Fruit fly (Drosophila melanogaster): ENCODE measurements around the gene CG6766.
A peak's percentile ranks its signal among the peaks of the same experiment; 100 is the strongest.

CG6766 gene

dm6 chr2L:12024104-12024503 lies 16.4 kb downstream of the CG6766 start:
- TF ChIP-seq lz (GFP tag; optimal IDR thresholded peaks at IDR 0.05) = no peak
- TF ChIP-seq CG32006 (GFP tag; optimal IDR thresholded peaks at IDR 0.05) = no peak
- TF ChIP-seq Hr39 (GFP tag; optimal IDR thresholded peaks at IDR 0.05) = no peak
- TF ChIP-seq CG16779 (tag; optimal IDR thresholded peaks at IDR 0.05) = no peak
- TF ChIP-seq CG6808 (GFP tag; optimal IDR thresholded peaks at IDR 0.05) = no peak
- no peak for TF ChIP-seq Eip78C (GFP tag)

dm6 chr2L:12021193-12021592 lies 19.3 kb downstream of the CG6766 start:
- TF ChIP-seq Hr38 (GFP tag; optimal IDR thresholded peaks at IDR 0.05) (no peak), vri (GFP tag; optimal IDR thresholded peaks at IDR 0.05) (peak; percentile 38), Smox (GFP tag; optimal IDR thresholded peaks at IDR 0.05) (no peak), CG8119 (GFP tag; IDR thresholded peaks at IDR 0.05) (no peak), fkh (GFP tag; optimal IDR thresholded peaks at IDR 0.05) (peak; percentile 68), Eip78C (GFP tag) (peak; percentile 17), esn (GFP tag; optimal IDR thresholded peaks at IDR 0.05) (peak; percentile 5), CG6854 (GFP tag; optimal IDR thresholded peaks at IDR 0.05) (no peak)

dm6 chr2L:12020735-12021134 lies 19.8 kb downstream of the CG6766 start, which contains the start of gene Wdr81:
Gene Wdr81, minus strand, starts transcription at chr2L:12020960.
- TF ChIP-seq salr (GFP tag; optimal IDR thresholded peaks at IDR 0.05) = no peak
- TF ChIP-seq CG32006 (GFP tag; optimal IDR thresholded peaks at IDR 0.05) = no peak
- no peak for TF ChIP-seq CG6854 (GFP tag; optimal IDR thresholded peaks at IDR 0.05)
- no peak for TF ChIP-seq Blimp-1 (GFP tag; optimal IDR thresholded peaks at IDR 0.05)
- TF ChIP-seq CG11902 (GFP tag; optimal IDR thresholded peaks at IDR 0.05) = no peak
- TF ChIP-seq CG16779 (tag; optimal IDR thresholded peaks at IDR 0.05) = no peak
- TF ChIP-seq CG9139 (GFP tag; optimal IDR thresholded peaks at IDR 0.05) = no peak
- TF ChIP-seq CG8632 (GFP tag; optimal IDR thresholded peaks at IDR 0.05) = no peak

DNA sequence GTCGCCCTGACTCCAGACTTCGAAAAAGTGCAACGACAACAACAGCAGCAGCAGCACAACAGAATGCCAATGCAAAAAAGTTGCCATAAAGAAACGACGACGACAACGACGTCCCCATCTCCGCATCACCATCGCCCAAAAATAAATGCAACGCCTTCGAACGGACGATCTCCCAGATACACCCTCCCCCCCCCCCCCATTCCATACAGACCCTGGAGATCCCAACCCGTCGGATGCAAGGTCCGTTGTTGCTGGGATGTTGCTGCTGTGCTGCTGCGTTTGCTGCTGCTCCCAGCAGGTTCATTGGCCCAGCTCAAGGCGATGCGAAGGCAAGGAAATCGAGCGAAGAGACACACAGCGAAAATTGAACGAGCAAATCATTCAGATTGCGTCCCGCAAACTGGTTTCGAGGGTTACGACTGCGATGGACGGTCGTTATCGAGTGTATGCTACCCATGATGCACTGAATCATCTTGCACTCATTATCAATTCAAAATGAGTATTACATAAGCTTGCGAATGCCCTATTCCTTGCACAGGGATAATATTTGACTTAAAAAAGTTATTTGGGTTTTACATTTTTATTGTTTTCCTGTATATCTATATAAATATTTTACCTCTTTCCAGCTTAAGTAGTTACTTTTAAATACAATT lies 26.6 kb downstream of the CG6766 start:
- TF ChIP-seq CG1621 (tag; optimal IDR thresholded peaks at IDR 0.05) (peak; percentile 72), CG9139 (GFP tag; optimal IDR thresholded peaks at IDR 0.05) (peak; percentile 80), CG6276 (GFP tag; optimal IDR thresholded peaks at IDR 0.05) (peak; percentile 39), eg (GFP tag; IDR thresholded peaks at IDR 0.05) (0 out of 3 replicates have a peak, but pooled peaks have one; percentile 15), CG32006 (GFP tag; optimal IDR thresholded peaks at IDR 0.05) (no peak), CG8119 (GFP tag; IDR thresholded peaks at IDR 0.05) (peak; percentile 30; the same call in 1 of the 3 replicates), Eip78C (GFP tag) (peak; percentile 21), Blimp-1 (GFP tag; optimal IDR thresholded peaks at IDR 0.05) (peak; percentile 59), Eip75B (GFP tag; optimal IDR thresholded peaks at IDR 0.05) (peak; percentile 67), CG10669 (GFP tag; optimal IDR thresholded peaks at IDR 0.05) (peak; percentile 46), lz (GFP tag; optimal IDR thresholded peaks at IDR 0.05) (no peak), CG3032 (tag; optimal IDR thresholded peaks at IDR 0.05) (peak; percentile 18), fd59A (GFP tag; optimal IDR thresholded peaks at IDR 0.05) (no peak), CG15336 (GFP tag; IDR thresholded peaks at IDR 0.05) (no peak), CG6792 (GFP tag; optimal IDR thresholded peaks at IDR 0.05) (peak; percentile 25), topi (GFP tag; optimal IDR thresholded peaks at IDR 0.05) (no peak), ss (GFP tag; optimal IDR thresholded peaks at IDR 0.05) (peak; percentile 80 to 84), Met (GFP tag; optimal IDR thresholded peaks at IDR 0.05) (peak; percentile 69), acj6 (GFP tag; optimal IDR thresholded peaks at IDR 0.05) (no peak), CG6163 (GFP tag; IDR thresholded peaks at IDR 0.05) (peak; percentile 65; the same call in 2 of the 3 replicates), OdsH (GFP tag; optimal IDR thresholded peaks at IDR 0.05) (no peak), Eip93F (GFP tag; optimal IDR thresholded peaks at IDR 0.05) (no peak), CG11902 (GFP tag; optimal IDR thresholded peaks at IDR 0.05) (no peak), dsx (GFP tag; optimal IDR thresholded peaks at IDR 0.05; ENCODE audit: poor library complexity, severe bottlenecking) (peak; percentile 98), CG6854 (GFP tag; optimal IDR thresholded peaks at IDR 0.05) (peak; percentile 81), salr (GFP tag; optimal IDR thresholded peaks at IDR 0.05) (peak in 1 of 2 experiments; percentile 17), vri (GFP tag; optimal IDR thresholded peaks at IDR 0.05) (peak; percentile 95), CG10631 (GFP tag; optimal IDR thresholded peaks at IDR 0.05) (peak; percentile 41), Ets96B (tag; optimal IDR thresholded peaks at IDR 0.05) (peak; percentile 37), Lpt (GFP tag; optimal IDR thresholded peaks at IDR 0.05) (peak; percentile 78), spab (GFP tag; optimal IDR thresholded peaks at IDR 0.05) (peak; percentile 62), svp (GFP tag) (peak; percentile 98), fkh (GFP tag; optimal IDR thresholded peaks at IDR 0.05) (no peak), CG6808 (GFP tag; optimal IDR thresholded peaks at IDR 0.05) (peak; percentile 81), Sox102F (GFP tag; optimal IDR thresholded peaks at IDR 0.05) (no peak), CG3919 (GFP tag; optimal IDR thresholded peaks at IDR 0.05) (peak; percentile 71)
